Worm (Caenorhabditis elegans) whole organism, young adult: ENCODE data around the gene chil-18.
"Not testable (repeated sequence)": the region's sequence is repeated elsewhere in the genome, so short reads cannot be mapped to it uniquely, and the experiment has no call there.

ENCODE experiments used
- B0035.1 ChIP-seq: sonication (generic microtip); optimal IDR thresholded peaks from 2 replicates; lab custom pipeline; 2016; ENCODE audit warnings: missing genetic modification characterization, mild to moderate bottlenecking, missing compliant biosample characterization, missing genotype, missing genetic modification reagents
- B0261.1 ChIP-seq: sonication (generic microtip); optimal IDR thresholded peaks from 2 replicates; lab custom pipeline; 2016; ENCODE audit warnings: mild to moderate bottlenecking, missing genetic modification characterization, moderate library complexity, missing compliant biosample characterization
- C17E4.6 ChIP-seq: fragments of 200-800 bp; sonication (Bioruptor generic); IDR thresholded peaks from 2 replicates; pipeline ENCODE4 v1.3.6; 2022; ENCODE audit warnings: missing genetic modification reagents, missing genetic modification characterization, missing compliant biosample characterization
- F57C9.4 ChIP-seq: sonication (generic microtip); optimal IDR thresholded peaks from 2 replicates; lab custom pipeline; 2017; ENCODE audit warnings: mild to moderate bottlenecking, missing genetic modification characterization, missing compliant biosample characterization
- Y79H2A.3 ChIP-seq: fragments of 200-800 bp; sonication (Bioruptor generic); conservative IDR thresholded peaks from 2 replicates; pipeline ENCODE4 v1.3.6; 2022; ENCODE audit warnings: missing genetic modification reagents, missing genetic modification characterization, missing compliant biosample characterization
- ama-1 ChIP-seq, 3 experiments: fragments of 150-350 bp in 1 of 3; sonication (generic microtip) in 2 of 3; optimal IDR thresholded peaks; 2 replicates each; lab custom pipeline; 2014 to 2018; ENCODE audit warnings: missing biosample characterization in 2 of 3, missing genetic modification characterization in 2 of 3, missing genetic modification reagents in 2 of 3
- aptf-2 ChIP-seq: fragments of 200-800 bp; sonication (Bioruptor generic); conservative IDR thresholded peaks from 2 replicates; pipeline ENCODE4 v1.3.6; 2022; ENCODE audit warnings: missing genetic modification reagents, missing genetic modification characterization, missing compliant biosample characterization
- athp-1 ChIP-seq: sonication (generic microtip); optimal IDR thresholded peaks from 2 replicates; lab custom pipeline; 2017; ENCODE audit warnings: mild to moderate bottlenecking, missing genetic modification characterization, missing compliant biosample characterization
- him-1 ChIP-seq: sonication (generic microtip); optimal IDR thresholded peaks from 2 replicates; lab custom pipeline; 2016; ENCODE audit warnings: missing genotype, missing genetic modification reagents, missing genetic modification characterization, missing compliant biosample characterization
- lin-40 ChIP-seq: sonication (generic microtip); optimal IDR thresholded peaks from 2 replicates; lab custom pipeline; 2016; ENCODE audit warnings: missing genetic modification characterization, mild to moderate bottlenecking, missing compliant biosample characterization, missing genotype, missing genetic modification reagents
- ztf-25 ChIP-seq: fragments of 200-800 bp; sonication (Bioruptor generic); IDR thresholded peaks from 2 replicates; pipeline ENCODE4 v1.3.6; 2022; ENCODE audit warnings: missing genetic modification reagents, missing genetic modification characterization, missing compliant biosample characterization
- ztf-28 ChIP-seq: fragments of 200-800 bp; sonication (Bioruptor generic); IDR thresholded peaks from 2 replicates; pipeline ENCODE4 v1.3.6; 2022; ENCODE audit warnings: missing genetic modification reagents, missing genetic modification characterization, missing compliant biosample characterization

ce11 chrII:9405013-9405412 lies 43.1 kb upstream of the chil-18 start:
- TF ChIP-seq ztf-25; C17E4.6; ztf-28 (GFP tag; lab: Robert Waterston, UW); Y79H2A.3 (GFP tag; lab: Robert Waterston, UW); him-1 (tag; lab: Kevin White, UChicago); aptf-2; athp-1 (tag; lab: Kevin White, UChicago); B0035.1 (tag; lab: Kevin White, UChicago); ama-1 (optimal IDR thresholded peaks at IDR 0.05; lab: Kevin White, UChicago); ama-1 (GFP tag; optimal IDR thresholded peaks at IDR 0.05; lab: Kevin White, UChicago); B0261.1 (tag; lab: Kevin White, UChicago); F57C9.4 (tag; lab: Kevin White, UChicago); lin-40 (tag; lab: Kevin White, UChicago): not testable (repeated sequence)
